Fruit fly (Drosophila melanogaster): ENCODE measurements around the gene CG11658.

Gene CG11658

dm6 chr3L:11712839-11713238, 4.5 kb upstream of the CG11658 start:
- TF ChIP-seq CG3032 (tag; optimal IDR thresholded peaks at IDR 0.05) (peak; percentile 9), Eip75B (GFP tag; optimal IDR thresholded peaks at IDR 0.05) (no peak), cyc (GFP tag; optimal IDR thresholded peaks at IDR 0.05) (no peak), CG9139 (GFP tag; optimal IDR thresholded peaks at IDR 0.05) (peak; percentile 18), CG11902 (GFP tag; optimal IDR thresholded peaks at IDR 0.05) (no peak), CG3919 (GFP tag; optimal IDR thresholded peaks at IDR 0.05) (peak; percentile 46), dsx (GFP tag; optimal IDR thresholded peaks at IDR 0.05; ENCODE audit: poor library complexity, severe bottlenecking) (peak; percentile 59), CG6163 (GFP tag; IDR thresholded peaks at IDR 0.05) (0 out of 3 replicates have a peak, but pooled peaks have one; percentile 35), Eip78C (GFP tag) (peak; percentile 91), CG10669 (GFP tag; optimal IDR thresholded peaks at IDR 0.05) (peak; percentile 43), OdsH (GFP tag; optimal IDR thresholded peaks at IDR 0.05) (peak; percentile 16), ss (GFP tag; optimal IDR thresholded peaks at IDR 0.05) (peak; percentile 6 to 45), spab (GFP tag; optimal IDR thresholded peaks at IDR 0.05) (peak; percentile 32), CG8319 (GFP tag; optimal IDR thresholded peaks at IDR 0.05) (no peak), CG10631 (GFP tag; optimal IDR thresholded peaks at IDR 0.05) (peak; percentile 29), acj6 (GFP tag; optimal IDR thresholded peaks at IDR 0.05) (peak; percentile 19), CG6792 (GFP tag; optimal IDR thresholded peaks at IDR 0.05) (peak; percentile 1), vri (GFP tag; optimal IDR thresholded peaks at IDR 0.05) (no peak), CG16779 (tag; optimal IDR thresholded peaks at IDR 0.05) (no peak), CG6808 (GFP tag; optimal IDR thresholded peaks at IDR 0.05) (peak; percentile 13), Hr38 (GFP tag; optimal IDR thresholded peaks at IDR 0.05) (no peak)

dm6 chr3L:11711789-11712188, 3.4 kb upstream of the CG11658 start:
- no peak for TF ChIP-seq CG16779 (tag; optimal IDR thresholded peaks at IDR 0.05)
- TF ChIP-seq Blimp-1 (GFP tag; optimal IDR thresholded peaks at IDR 0.05), result no peak
- no peak for TF ChIP-seq CG6276 (GFP tag; optimal IDR thresholded peaks at IDR 0.05)
- no peak for TF ChIP-seq Ets21C (GFP tag; optimal IDR thresholded peaks at IDR 0.05)
- TF ChIP-seq CG7368 (GFP tag; optimal IDR thresholded peaks at IDR 0.05), result no peak
- TF ChIP-seq Eip93F (GFP tag; optimal IDR thresholded peaks at IDR 0.05), result no peak
- no peak for TF ChIP-seq svp (GFP tag)
- TF ChIP-seq achi (GFP tag; optimal IDR thresholded peaks at IDR 0.05), result no peak
- no peak for TF ChIP-seq Hr4 (GFP tag; optimal IDR thresholded peaks at IDR 0.05)
- no peak for TF ChIP-seq cyc (GFP tag; optimal IDR thresholded peaks at IDR 0.05)
- TF ChIP-seq CG11902 (GFP tag; optimal IDR thresholded peaks at IDR 0.05), result no peak
- TF ChIP-seq CG6792 (GFP tag; optimal IDR thresholded peaks at IDR 0.05), result no peak
- no peak for TF ChIP-seq CG8119 (GFP tag; IDR thresholded peaks at IDR 0.05)
- no peak for TF ChIP-seq CG11762 (GFP tag; optimal IDR thresholded peaks at IDR 0.05; ENCODE audit: insufficient read depth)
- TF ChIP-seq acj6 (GFP tag; optimal IDR thresholded peaks at IDR 0.05), result no peak
- TF ChIP-seq salr (GFP tag; optimal IDR thresholded peaks at IDR 0.05), result no peak
- TF ChIP-seq CG4318 (GFP tag; optimal IDR thresholded peaks at IDR 0.05), result no peak

DNA sequence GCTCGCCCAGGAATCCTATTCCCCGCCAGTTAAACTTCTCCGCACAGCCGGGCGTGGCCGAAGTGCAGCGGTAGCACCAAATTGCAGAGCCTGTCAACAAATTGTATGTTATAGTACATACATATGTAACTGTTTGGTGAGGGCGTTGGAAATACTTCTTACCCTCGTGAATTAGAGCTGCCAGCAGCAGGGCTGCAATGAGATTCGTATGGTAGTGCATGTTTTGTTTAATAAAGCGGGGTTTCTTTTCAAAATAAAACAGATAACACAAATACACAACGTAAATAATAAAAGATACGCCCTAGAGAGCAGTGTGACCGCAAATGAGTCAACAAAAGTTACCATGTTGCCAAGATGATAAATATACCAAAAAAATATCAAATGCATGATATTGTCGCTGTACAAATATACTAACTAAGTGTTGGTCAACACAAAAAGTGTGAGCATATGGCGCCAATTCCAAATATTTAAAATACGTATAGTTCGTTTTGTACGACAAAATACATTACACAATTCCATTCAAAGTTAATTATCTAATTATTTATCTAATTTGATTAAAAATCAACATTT, 2.8 kb upstream of the CG11658 start, which contains the start of gene crim:
Gene crim (minus strand): TSS at position 328 of the 570 bp plus-strand sequence.
- TF ChIP-seq Sox15 (GFP tag; optimal IDR thresholded peaks at IDR 0.05) (no peak), cyc (GFP tag; optimal IDR thresholded peaks at IDR 0.05) (peak; percentile 1), fkh (GFP tag; optimal IDR thresholded peaks at IDR 0.05) (peak; percentile 80), Lpt (GFP tag; optimal IDR thresholded peaks at IDR 0.05) (no peak)

DNA sequence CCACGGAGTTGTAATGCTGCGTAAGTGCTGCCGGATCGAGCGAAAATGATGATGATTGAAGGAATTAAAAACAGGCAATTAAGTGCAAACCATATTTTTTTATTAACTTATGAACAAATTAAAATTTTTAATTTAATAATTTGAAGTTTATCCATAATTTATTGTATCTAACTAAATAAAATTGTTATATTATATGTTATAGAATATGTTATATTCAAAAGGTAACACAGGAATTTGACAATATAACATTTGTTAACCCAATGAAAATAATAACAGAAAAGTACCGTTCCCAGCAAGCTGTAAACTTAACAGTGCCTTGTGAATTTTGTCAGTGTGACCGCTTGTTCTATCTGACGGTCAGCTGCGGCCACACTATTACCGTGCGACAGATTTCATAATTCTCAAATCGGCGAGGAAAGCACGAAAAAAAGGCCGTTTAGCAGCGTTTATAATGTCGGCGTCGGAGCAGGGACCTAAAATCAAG, 322 bp upstream of the CG11658 start, which contains the start of the genes Ccdc56 and mtTFB1:
Gene Ccdc56 (plus strand): TSS at position 347 of the 484 bp plus-strand sequence.
Gene mtTFB1 (plus strand): TSS at position 347 of the 484 bp plus-strand sequence.
- peak; percentile 4 for TF ChIP-seq cyc (GFP tag; optimal IDR thresholded peaks at IDR 0.05)
- no peak for TF ChIP-seq Hr4 (GFP tag; optimal IDR thresholded peaks at IDR 0.05)
- TF ChIP-seq Eip78C (GFP tag), result peak; percentile 21
- TF ChIP-seq Smox (GFP tag; optimal IDR thresholded peaks at IDR 0.05), result no peak
- peak; percentile 19 for TF ChIP-seq CG31627 (GFP tag; optimal IDR thresholded peaks at IDR 0.05)
- TF ChIP-seq Hr39 (GFP tag; optimal IDR thresholded peaks at IDR 0.05), result no peak
- TF ChIP-seq vri (GFP tag; optimal IDR thresholded peaks at IDR 0.05), result peak; percentile 75
